Worm (Caenorhabditis elegans): ENCODE data around the gene W06D11.5.

The W06D11.5 gene

DNA sequence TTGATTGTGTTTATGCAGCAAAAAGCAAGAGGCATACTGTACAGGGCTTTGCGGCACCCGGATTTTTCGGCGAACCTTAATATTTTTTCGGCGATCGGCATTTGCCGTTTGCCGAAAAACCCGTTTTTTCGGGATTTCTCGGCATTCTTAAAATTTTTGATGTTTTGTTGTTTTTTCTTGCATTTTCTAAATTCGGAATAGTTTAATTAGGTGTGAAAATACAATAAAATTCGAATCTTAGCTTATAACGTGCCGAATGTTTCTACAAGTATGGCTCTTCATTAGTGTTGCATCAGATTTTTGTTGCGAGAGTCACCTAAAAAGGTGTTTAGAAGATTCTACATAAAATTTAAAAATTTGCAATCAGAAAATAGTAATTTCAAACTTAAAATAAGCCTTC, 24.4 kb upstream of the W06D11.5 start, which contains the start of gene C04B4.6:
C04B4.6 (minus strand) TSS at position 101 of the 400 bp plus-strand sequence.
- TF ChIP-seq zag-1 (tag; optimal IDR thresholded peaks at IDR 0.05), result no peak
- no peak for TF ChIP-seq ceh-16 (tag; optimal IDR thresholded peaks at IDR 0.05)
- TF ChIP-seq elt-3 (tag; optimal IDR thresholded peaks at IDR 0.05), result no peak
- no peak for TF ChIP-seq nhr-43 (tag; optimal IDR thresholded peaks at IDR 0.05; ENCODE audit: poor library complexity, severe bottlenecking)
- no peak for TF ChIP-seq nhr-76 (tag; optimal IDR thresholded peaks at IDR 0.05)
- no peak for TF ChIP-seq egl-27 (tag; optimal IDR thresholded peaks at IDR 0.05)
- TF ChIP-seq fkh-2 (tag; optimal IDR thresholded peaks at IDR 0.05), result no peak
- TF ChIP-seq ceh-9 (tag; optimal IDR thresholded peaks at IDR 0.05), result no peak
- no peak for TF ChIP-seq aly-2 (tag; optimal IDR thresholded peaks at IDR 0.05)

DNA sequence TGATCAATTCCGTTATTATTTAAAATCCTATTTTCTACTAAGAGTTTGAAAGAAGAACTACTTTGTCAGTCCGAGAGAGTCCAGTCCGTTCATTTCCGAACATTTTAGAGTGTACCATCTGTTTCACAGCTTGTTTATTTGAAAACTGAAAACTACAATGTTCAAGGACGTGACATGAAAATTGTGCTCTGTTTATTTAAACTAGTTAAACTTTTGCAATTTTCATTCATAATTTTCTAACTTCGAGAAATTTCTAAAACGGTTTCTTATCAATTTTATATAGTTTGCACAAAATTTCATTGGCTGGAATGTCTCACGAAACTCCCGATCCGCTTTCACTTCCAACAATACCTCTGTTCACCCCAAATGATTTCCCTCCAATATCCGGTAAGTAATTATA, 19.5 kb upstream of the W06D11.5 start, which contains the start of gene C04B4.1:
C04B4.1 (plus strand) TSS at position 301 of the 400 bp plus-strand sequence.
- no peak for TF ChIP-seq snpc-4 (tag; optimal IDR thresholded peaks at IDR 0.05)
- no peak for TF ChIP-seq nhr-67 (tag; optimal IDR thresholded peaks at IDR 0.05)
- no peak for TF ChIP-seq skn-1 (tag; optimal IDR thresholded peaks at IDR 0.05)
- TF ChIP-seq nhr-43 (tag; optimal IDR thresholded peaks at IDR 0.05; ENCODE audit: poor library complexity, severe bottlenecking), result no peak
- TF ChIP-seq mdl-1 (tag; optimal IDR thresholded peaks at IDR 0.05), result no peak
- TF ChIP-seq ceh-16 (tag; optimal IDR thresholded peaks at IDR 0.05), result no peak
- no peak for TF ChIP-seq ztf-11 (tag; optimal IDR thresholded peaks at IDR 0.05)
- TF ChIP-seq ceh-28 (tag; optimal IDR thresholded peaks at IDR 0.05), result no peak
- TF ChIP-seq pha-4 (tag; optimal IDR thresholded peaks at IDR 0.05), result no peak
- no peak for TF ChIP-seq fos-1 (tag; optimal IDR thresholded peaks at IDR 0.05)
- TF ChIP-seq nhr-76 (tag; optimal IDR thresholded peaks at IDR 0.05), result no peak
- TF ChIP-seq nhr-12 (tag; optimal IDR thresholded peaks at IDR 0.05), result no peak
- TF ChIP-seq nhr-25 (tag; optimal IDR thresholded peaks at IDR 0.05), result no peak
- TF ChIP-seq aly-2 (tag; optimal IDR thresholded peaks at IDR 0.05), result no peak
- TF ChIP-seq nhr-237 (tag; optimal IDR thresholded peaks at IDR 0.05), result no peak
- TF ChIP-seq fkh-10 (GFP tag; optimal IDR thresholded peaks at IDR 0.05), result no peak
- TF ChIP-seq elt-1 (tag; optimal IDR thresholded peaks at IDR 0.05), result no peak
- TF ChIP-seq egl-27 (tag; optimal IDR thresholded peaks at IDR 0.05), result no peak
- TF ChIP-seq fkh-2 (tag; optimal IDR thresholded peaks at IDR 0.05), result no peak

DNA sequence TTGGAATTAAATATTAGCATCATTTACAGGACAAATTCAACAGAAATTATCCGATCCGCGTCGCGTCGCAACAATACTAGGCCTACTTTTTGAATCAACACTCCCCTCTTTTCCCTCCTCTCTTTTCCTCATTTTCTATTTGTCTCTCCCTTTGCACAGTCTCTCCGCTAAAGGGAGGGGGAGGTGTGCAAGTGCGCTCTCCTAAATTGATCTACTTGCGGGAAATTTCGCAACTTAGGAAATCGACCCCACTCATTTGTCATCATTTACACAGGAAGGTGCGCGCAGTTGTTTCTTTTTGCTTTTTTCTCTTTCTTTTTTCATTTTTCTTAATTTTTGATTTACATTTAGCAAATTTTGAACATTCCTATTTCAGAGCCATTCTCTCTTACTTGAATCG, 17.0 kb upstream of the W06D11.5 start, which contains the start of gene C04B4.2:
C04B4.2 (plus strand) TSS at position 371 of the 400 bp plus-strand sequence.
- no peak for TF ChIP-seq zag-1 (tag; optimal IDR thresholded peaks at IDR 0.05)
- TF ChIP-seq jun-1 (tag; optimal IDR thresholded peaks at IDR 0.05), result no peak
- TF ChIP-seq ceh-9 (tag; optimal IDR thresholded peaks at IDR 0.05), result no peak
- TF ChIP-seq ZK546.5 (tag; optimal IDR thresholded peaks at IDR 0.05), result no peak
- no peak for TF ChIP-seq nhr-76 (tag; optimal IDR thresholded peaks at IDR 0.05)

DNA sequence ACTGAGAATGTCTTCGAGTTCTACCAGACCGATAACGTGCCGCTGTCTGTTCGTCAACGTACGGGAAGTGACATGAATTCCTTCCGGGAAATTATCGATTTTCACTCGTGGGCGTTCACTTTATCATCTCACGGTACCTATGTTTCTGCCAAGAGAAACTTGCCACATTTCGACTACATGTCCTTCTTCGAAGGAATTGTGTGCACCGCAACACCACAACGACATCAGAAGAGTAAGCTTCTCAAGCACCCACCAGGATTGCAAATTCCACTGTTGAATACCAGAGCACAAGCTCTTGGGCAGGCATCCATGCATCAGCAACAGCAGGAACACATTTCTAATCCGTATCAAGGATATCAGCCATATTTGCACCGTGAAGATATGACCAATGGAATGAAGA, 15.8 kb upstream of the W06D11.5 start:
- TF ChIP-seq ama-1 (optimal IDR thresholded peaks at IDR 0.05), result no peak
- no peak for TF ChIP-seq nhr-43 (tag; optimal IDR thresholded peaks at IDR 0.05; ENCODE audit: poor library complexity, severe bottlenecking)
- TF ChIP-seq ztf-4 (tag; optimal IDR thresholded peaks at IDR 0.05), result no peak
- TF ChIP-seq pqm-1 (tag; optimal IDR thresholded peaks at IDR 0.05), result no peak

DNA sequence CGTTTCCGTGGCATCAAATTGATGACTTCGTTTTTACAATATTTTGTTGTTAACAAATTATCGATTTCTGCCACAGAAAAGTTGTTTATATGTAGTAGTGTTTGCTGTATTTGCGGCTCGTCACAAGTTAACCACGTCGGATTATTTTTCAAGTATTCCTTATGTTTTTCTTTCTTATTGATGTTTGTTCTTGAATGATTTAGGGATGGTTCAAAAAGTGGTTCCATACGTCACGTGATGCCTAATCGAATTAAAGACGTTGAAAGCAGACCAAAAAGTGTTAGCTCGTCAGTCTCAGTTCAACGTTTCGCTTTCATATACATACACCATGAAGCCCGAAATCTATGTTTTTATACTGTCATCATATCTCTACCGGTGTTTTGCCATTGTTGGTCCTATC, 14.4 kb upstream of the W06D11.5 start, which contains the start of gene lips-2:
lips-2 (plus strand) TSS at position 301 of the 400 bp plus-strand sequence.
- TF ChIP-seq nhr-12 (tag; optimal IDR thresholded peaks at IDR 0.05) (no peak), pqm-1 (tag; optimal IDR thresholded peaks at IDR 0.05) (no peak), nhr-67 (tag; optimal IDR thresholded peaks at IDR 0.05) (no peak), ceh-9 (tag; optimal IDR thresholded peaks at IDR 0.05) (no peak), ama-1 (optimal IDR thresholded peaks at IDR 0.05) (no peak), eor-1 (tag; optimal IDR thresholded peaks at IDR 0.05) (no peak), ZK546.5 (tag; optimal IDR thresholded peaks at IDR 0.05) (no peak), egl-27 (tag; optimal IDR thresholded peaks at IDR 0.05) (no peak), elt-1 (tag; optimal IDR thresholded peaks at IDR 0.05) (no peak), unc-62 (GFP tag; optimal IDR thresholded peaks at IDR 0.05) (no peak), ceh-28 (tag; optimal IDR thresholded peaks at IDR 0.05) (no peak), egl-5 (tag; optimal IDR thresholded peaks at IDR 0.05) (no peak)

DNA sequence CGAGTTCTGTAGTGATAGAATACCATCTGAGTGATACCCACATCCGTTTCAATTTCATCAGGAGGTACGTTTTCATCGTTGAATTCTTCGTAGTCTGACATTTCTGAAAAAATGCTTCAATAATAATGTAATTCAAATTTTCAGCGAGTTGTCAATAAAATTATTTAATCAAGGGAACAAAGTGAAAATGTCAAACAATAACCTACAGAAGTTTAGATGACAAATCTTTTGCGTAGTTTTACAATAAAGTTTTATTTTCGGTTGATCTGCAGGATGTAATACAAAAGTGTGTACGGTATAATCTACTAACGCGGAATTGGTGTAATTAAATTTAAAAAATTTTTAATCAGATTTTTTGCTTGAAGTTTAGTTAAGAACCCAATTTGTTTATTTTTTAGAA, 11.7 kb upstream of the W06D11.5 start, which contains the start of gene C04B4.5:
C04B4.5 (minus strand) TSS at position 101 of the 400 bp plus-strand sequence.
- no peak for TF ChIP-seq nhr-28 (tag; optimal IDR thresholded peaks at IDR 0.05)
- TF ChIP-seq lin-15B (tag; optimal IDR thresholded peaks at IDR 0.05), result no peak
- TF ChIP-seq sea-2 (GFP tag; optimal IDR thresholded peaks at IDR 0.05), result no peak
- TF ChIP-seq egl-27 (tag; optimal IDR thresholded peaks at IDR 0.05), result no peak
- TF ChIP-seq fos-1 (tag; optimal IDR thresholded peaks at IDR 0.05), result no peak
- TF ChIP-seq nhr-23 (tag; optimal IDR thresholded peaks at IDR 0.05), result no peak
- TF ChIP-seq daf-12 (tag; optimal IDR thresholded peaks at IDR 0.05), result no peak
- no peak for TF ChIP-seq unc-39 (tag; optimal IDR thresholded peaks at IDR 0.05)
- no peak for TF ChIP-seq mml-1 (tag; optimal IDR thresholded peaks at IDR 0.05)
- TF ChIP-seq nhr-76 (tag; optimal IDR thresholded peaks at IDR 0.05), result no peak
- no peak for TF ChIP-seq nfya-1 (tag; optimal IDR thresholded peaks at IDR 0.05; ENCODE audit: insufficient read depth)
- TF ChIP-seq R02D3.7 (tag; optimal IDR thresholded peaks at IDR 0.05), result no peak

Data from whole organism, L3 larva.